Worm (Caenorhabditis elegans): ENCODE measurements around the gene pvf-1.

The pvf-1 gene

ce11 chrIII:1788033-1788432, 36.1 kb downstream of the pvf-1 start, which contains the start of gene rimb-1:
Gene rimb-1, plus strand, starts transcription at chrIII:1788333.
- no peak for TF ChIP-seq ceh-14 (tag; optimal IDR thresholded peaks at IDR 0.05)
- TF ChIP-seq ceh-34 (tag; optimal IDR thresholded peaks at IDR 0.05): no peak
- no peak for TF ChIP-seq fkh-10 (GFP tag; optimal IDR thresholded peaks at IDR 0.05)
- no peak for TF ChIP-seq unc-42 (tag; optimal IDR thresholded peaks at IDR 0.05)
- TF ChIP-seq K02D7.2 (tag; optimal IDR thresholded peaks at IDR 0.05): no peak
- TF ChIP-seq gmeb-2 (tag; optimal IDR thresholded peaks at IDR 0.05): no peak
- no peak for TF ChIP-seq sox-4 (tag; optimal IDR thresholded peaks at IDR 0.05)
- TF ChIP-seq unc-55 (GFP tag; optimal IDR thresholded peaks at IDR 0.05): no peak
- TF ChIP-seq rnt-1 (tag; optimal IDR thresholded peaks at IDR 0.05): no peak
- TF ChIP-seq F13H6.1 (tag; optimal IDR thresholded peaks at IDR 0.05): no peak
- TF ChIP-seq hlh-6 (tag; optimal IDR thresholded peaks at IDR 0.05): no peak
- TF ChIP-seq zip-5 (tag; optimal IDR thresholded peaks at IDR 0.05): no peak
- TF ChIP-seq tbx-2 (tag; optimal IDR thresholded peaks at IDR 0.05): no peak

- TF ChIP-seq hlh-15 (tag; optimal IDR thresholded peaks at IDR 0.05) (no peak), ceh-31 (tag; optimal IDR thresholded peaks at IDR 0.05) (peak; percentile 59), unc-42 (tag; optimal IDR thresholded peaks at IDR 0.05) (peak; percentile 12), tbx-2 (tag; optimal IDR thresholded peaks at IDR 0.05) (peak; percentile 4), nfya-1 (tag; optimal IDR thresholded peaks at IDR 0.05) (peak; percentile 36), ceh-24 (tag; optimal IDR thresholded peaks at IDR 0.05) (no peak)
Observed at ce11 chrIII:1785776-1786175, 38.3 kb downstream of the pvf-1 start.

- no peak for TF ChIP-seq ceh-22 (tag; optimal IDR thresholded peaks at IDR 0.05)
- no peak for TF ChIP-seq dve-1 (tag; optimal IDR thresholded peaks at IDR 0.05)
- TF ChIP-seq lim-6 (tag; optimal IDR thresholded peaks at IDR 0.05): no peak
- TF ChIP-seq fkh-10 (GFP tag; optimal IDR thresholded peaks at IDR 0.05): no peak
- no peak for TF ChIP-seq ets-4 (tag; optimal IDR thresholded peaks at IDR 0.05)
- no peak for TF ChIP-seq unc-42 (tag; optimal IDR thresholded peaks at IDR 0.05)
- no peak for TF ChIP-seq sox-2 (GFP tag; IDR thresholded peaks at IDR 0.05)
- no peak for TF ChIP-seq sox-4 (tag; optimal IDR thresholded peaks at IDR 0.05)
- no peak for TF ChIP-seq zip-5 (tag; optimal IDR thresholded peaks at IDR 0.05)
- TF ChIP-seq pag-3 (tag; optimal IDR thresholded peaks at IDR 0.05; ENCODE audit: borderline replicate concordance): no peak
- TF ChIP-seq che-1 (tag; optimal IDR thresholded peaks at IDR 0.05): no peak
- TF ChIP-seq gmeb-2 (tag; optimal IDR thresholded peaks at IDR 0.05): no peak
- no peak for TF ChIP-seq ref-2 (tag; optimal IDR thresholded peaks at IDR 0.05)
- no peak for TF ChIP-seq ceh-31 (tag; optimal IDR thresholded peaks at IDR 0.05)
Observed at ce11 chrIII:1777969-1778368, 46.1 kb downstream of the pvf-1 start, which contains the start of gene Y39A3CL.4. Gene Y39A3CL.4, minus strand, starts transcription at chrIII:1778069.

ce11 chrIII:1777468-1777867, 46.6 kb downstream of the pvf-1 start, which contains the start of gene Y39A3CL.3:
Gene Y39A3CL.3, plus strand, starts transcription at chrIII:1777802.
- no peak for TF ChIP-seq K02D7.2 (tag; optimal IDR thresholded peaks at IDR 0.05)
- TF ChIP-seq nfya-1 (tag; optimal IDR thresholded peaks at IDR 0.05): peak; percentile 5
